Fruit fly (Drosophila melanogaster) Kc167 (cell line): ENCODE data around the gene CG15239.

Experiments
- Myc ChIP-seq: fragments of >200 bp; optimal IDR thresholded peaks from 2 replicates; lab custom pipeline; 2017; ENCODE audit warnings: missing external identifiers
- Sin3A ChIP-seq: fragments of >200 bp; optimal IDR thresholded peaks from 2 replicates; lab custom pipeline; 2018; ENCODE audit warnings: missing external identifiers
- h ChIP-seq: fragments of >200 bp; optimal IDR thresholded peaks from 3 replicates; lab custom pipeline; 2018; ENCODE audit warnings: missing external identifiers
- insv ChIP-seq: fragments of >200 bp; optimal IDR thresholded peaks from 3 replicates; lab custom pipeline; 2018; ENCODE audit warnings: missing external identifiers
- psq ChIP-seq: fragments of >200 bp; optimal IDR thresholded peaks from 2 replicates; lab custom pipeline; 2017; ENCODE audit warnings: missing external identifiers
- ttk ChIP-seq: sonication (Bioruptor generic); optimal IDR thresholded peaks from 2 replicates; lab custom pipeline; 2017; ENCODE audit warnings: missing external identifiers

The CG15239 gene

dm6 chrX:3862319-3862919 lies 21.5 kb upstream of the CG15239 start:
- no peak for TF ChIP-seq Sin3A (lab: Kevin White, UChicago)
- TF ChIP-seq h (lab: Kevin White, UChicago) = no peak
- TF ChIP-seq insv = no peak
- TF ChIP-seq ttk (lab: Kevin White, UChicago) = no peak

DNA sequence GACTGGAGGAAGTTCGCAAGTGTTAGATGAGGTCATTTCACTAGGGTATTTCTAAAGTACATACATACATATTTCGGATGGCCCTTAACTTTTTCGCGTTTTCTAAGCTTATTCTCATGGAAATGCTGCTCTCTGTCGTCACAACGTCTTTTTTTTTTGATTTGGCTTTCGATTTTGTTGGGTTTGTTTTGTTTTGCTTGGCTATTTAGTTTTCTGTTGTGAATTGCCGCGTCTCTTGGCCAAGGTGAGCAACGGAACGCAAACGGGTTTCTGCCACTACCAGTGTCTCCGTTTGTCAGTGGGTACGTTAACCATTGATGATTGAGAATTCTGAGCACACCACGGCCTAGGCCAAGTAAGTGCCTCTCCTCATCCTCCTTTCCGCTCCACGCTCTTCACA lies 17.9 kb upstream of the CG15239 start:
- TF ChIP-seq insv = no peak
- no peak for TF ChIP-seq psq (lab: Kevin White, UChicago)
- no peak for TF ChIP-seq ttk (lab: Kevin White, UChicago)
- TF ChIP-seq h (lab: Kevin White, UChicago) = no peak
- TF ChIP-seq Sin3A (lab: Kevin White, UChicago) = no peak
- TF ChIP-seq Myc (lab: Kevin White, UChicago) = no peak

DNA sequence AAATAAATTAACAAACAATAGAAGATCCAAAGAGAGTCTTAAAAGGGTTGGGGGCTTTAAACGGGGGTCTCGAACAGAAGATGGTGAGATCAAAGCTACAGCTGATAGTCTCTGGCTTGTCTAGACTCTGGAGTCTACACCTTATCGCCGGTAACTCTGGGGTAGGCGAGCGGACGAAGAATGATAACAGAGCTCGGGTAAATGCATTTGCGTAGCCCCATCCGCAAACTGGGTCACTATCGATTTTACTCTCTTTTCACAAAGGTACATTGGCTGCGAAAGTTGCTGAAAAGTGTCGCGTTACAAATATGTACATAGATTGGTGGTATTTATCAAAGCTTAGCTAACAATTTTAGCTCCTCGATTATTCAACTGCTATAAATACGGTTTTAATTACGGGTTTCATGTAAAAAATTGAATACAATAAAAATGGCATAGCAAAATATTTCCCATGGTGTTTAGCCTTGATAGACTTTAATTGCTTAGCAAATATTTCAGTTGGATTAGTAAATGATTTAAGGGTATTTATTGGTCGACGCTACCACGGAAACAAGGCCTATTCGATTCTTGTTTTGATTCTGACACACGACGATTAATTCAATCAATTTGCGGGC lies 17.0 kb upstream of the CG15239 start:
- TF ChIP-seq Sin3A (lab: Kevin White, UChicago) (no peak), insv (no peak), Myc (lab: Kevin White, UChicago) (no peak)

DNA sequence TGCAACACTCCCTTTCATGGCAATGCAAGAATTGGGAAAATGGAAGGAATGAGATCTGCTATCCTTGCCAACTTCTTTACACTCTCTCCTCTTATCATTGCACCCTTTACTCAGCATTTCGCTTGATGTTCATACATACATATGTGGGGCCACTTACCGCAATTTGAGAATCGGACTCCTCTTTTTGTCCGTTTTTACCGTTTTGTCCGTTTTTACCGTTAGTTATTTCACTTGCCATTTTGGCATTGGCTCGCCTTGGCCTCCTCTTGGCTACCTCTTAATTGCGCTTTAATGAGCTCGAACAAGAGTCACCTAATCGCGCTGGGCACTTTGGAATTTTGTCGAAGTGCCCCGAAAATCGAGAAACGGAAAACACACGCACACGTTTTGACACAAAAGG lies 16.2 kb upstream of the CG15239 start:
- TF ChIP-seq Myc (lab: Kevin White, UChicago) = no peak
- no peak for TF ChIP-seq insv
- TF ChIP-seq ttk (lab: Kevin White, UChicago) = no peak
- TF ChIP-seq h (lab: Kevin White, UChicago) = no peak
- TF ChIP-seq Sin3A (lab: Kevin White, UChicago) = no peak
- TF ChIP-seq psq (lab: Kevin White, UChicago) = no peak

- no peak for TF ChIP-seq Myc (lab: Kevin White, UChicago)
- TF ChIP-seq insv = no peak
- TF ChIP-seq psq (lab: Kevin White, UChicago) = no peak
- TF ChIP-seq h (lab: Kevin White, UChicago) = no peak
- TF ChIP-seq Sin3A (lab: Kevin White, UChicago) = no peak
Observed at dm6 chrX:3868456-3869023, 15.4 kb upstream of the CG15239 start, which contains the start of gene CG2930. CG2930 (plus strand) TSS chrX:3868973.

- TF ChIP-seq psq (lab: Kevin White, UChicago) (no peak), insv (no peak), Myc (lab: Kevin White, UChicago) (no peak), Sin3A (lab: Kevin White, UChicago) (no peak), h (lab: Kevin White, UChicago) (no peak), ttk (lab: Kevin White, UChicago) (no peak)
Observed at dm6 chrX:3869092-3869491, 14.9 kb upstream of the CG15239 start.

- TF ChIP-seq psq (lab: Kevin White, UChicago) (no peak), h (lab: Kevin White, UChicago) (no peak), ttk (lab: Kevin White, UChicago) (no peak), insv (no peak), Myc (lab: Kevin White, UChicago) (no peak), Sin3A (lab: Kevin White, UChicago) (no peak)
Observed at dm6 chrX:3870577-3870976, 13.4 kb upstream of the CG15239 start.

dm6 chrX:3871889-3872409 lies 12.0 kb upstream of the CG15239 start, which contains the start of gene yin:
yin (minus strand) TSS chrX:3871939.
- no peak for TF ChIP-seq insv
- TF ChIP-seq Sin3A (lab: Kevin White, UChicago) = no peak
- no peak for TF ChIP-seq psq (lab: Kevin White, UChicago)
- TF ChIP-seq ttk (lab: Kevin White, UChicago) = no peak
- no peak for TF ChIP-seq Myc (lab: Kevin White, UChicago)
- TF ChIP-seq h (lab: Kevin White, UChicago) = no peak

- TF ChIP-seq h (lab: Kevin White, UChicago) (no peak), psq (lab: Kevin White, UChicago) (no peak), insv (no peak), ttk (lab: Kevin White, UChicago) (no peak), Sin3A (lab: Kevin White, UChicago) (no peak), Myc (lab: Kevin White, UChicago) (no peak)
Observed at dm6 chrX:3874452-3874851, 9.5 kb upstream of the CG15239 start.

DNA sequence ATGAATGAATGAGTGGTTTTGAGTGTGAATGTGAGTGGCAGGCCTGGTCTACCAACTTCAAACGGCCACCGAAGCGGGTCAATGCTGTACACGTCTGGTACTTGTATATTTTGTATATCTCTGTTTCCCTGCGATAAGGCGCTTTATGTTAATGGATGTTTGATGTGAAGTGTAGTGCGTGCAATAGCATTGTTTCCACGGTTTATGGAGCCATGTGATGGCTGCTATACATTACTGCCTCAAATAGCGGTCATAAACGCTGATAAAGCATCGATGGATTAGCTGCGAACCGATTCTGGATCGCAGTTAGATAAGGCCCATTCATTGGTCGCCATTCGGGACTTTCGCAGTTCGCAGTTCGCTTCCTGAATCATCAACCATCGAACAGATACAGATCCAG lies 9.0 kb upstream of the CG15239 start:
- TF ChIP-seq h (lab: Kevin White, UChicago) (no peak), insv (no peak), Myc (lab: Kevin White, UChicago) (no peak), ttk (lab: Kevin White, UChicago) (no peak), psq (lab: Kevin White, UChicago) (no peak)

dm6 chrX:3880645-3881316 lies 3.2 kb upstream of the CG15239 start, which contains the start of gene VhaAC39-1:
VhaAC39-1 (plus strand) TSS chrX:3880748.
- TF ChIP-seq h (lab: Kevin White, UChicago) = no peak
- TF ChIP-seq Sin3A (lab: Kevin White, UChicago) = no peak
- TF ChIP-seq ttk (lab: Kevin White, UChicago) = no peak
- no peak for TF ChIP-seq psq (lab: Kevin White, UChicago)
- no peak for TF ChIP-seq insv
- no peak for TF ChIP-seq Myc (lab: Kevin White, UChicago)
